Fruit fly (Drosophila melanogaster): ENCODE measurements around the gene eya.

The eya gene

DNA sequence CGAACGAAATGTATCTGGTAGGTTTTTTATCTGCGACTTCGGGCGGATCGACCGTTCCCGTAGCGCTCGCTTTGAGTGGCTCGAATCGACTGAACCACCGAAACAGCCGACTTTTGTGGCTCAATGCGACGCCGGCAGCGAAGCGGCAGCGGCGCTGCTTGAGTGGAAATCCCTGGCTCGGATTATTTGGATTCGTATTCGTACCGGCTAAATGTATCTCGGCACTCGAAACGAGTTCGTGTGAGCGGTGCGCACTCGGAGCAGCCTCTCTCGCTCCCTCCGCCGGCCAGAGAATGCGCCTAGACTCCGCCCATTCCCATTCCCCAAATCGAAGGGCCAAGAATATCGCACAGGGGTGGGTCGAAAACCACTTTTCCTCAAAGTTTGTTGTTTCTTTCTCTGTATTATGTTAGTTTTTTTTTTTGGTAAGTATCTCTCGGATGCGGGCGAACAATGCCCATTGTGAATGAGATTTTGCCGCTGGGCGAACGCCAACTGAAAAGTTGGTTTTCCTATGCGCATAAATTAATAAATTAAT lies 10.7 kb downstream of the eya start:
- TF ChIP-seq Clk (GFP tag; optimal IDR thresholded peaks at IDR 0.05) (no peak), kay (GFP tag; ENCODE audit: borderline replicate concordance) (no peak), tj (GFP tag; optimal IDR thresholded peaks at IDR 0.05) (peak; percentile 30), Crg-1 (GFP tag; optimal IDR thresholded peaks at IDR 0.05) (no peak)

DNA sequence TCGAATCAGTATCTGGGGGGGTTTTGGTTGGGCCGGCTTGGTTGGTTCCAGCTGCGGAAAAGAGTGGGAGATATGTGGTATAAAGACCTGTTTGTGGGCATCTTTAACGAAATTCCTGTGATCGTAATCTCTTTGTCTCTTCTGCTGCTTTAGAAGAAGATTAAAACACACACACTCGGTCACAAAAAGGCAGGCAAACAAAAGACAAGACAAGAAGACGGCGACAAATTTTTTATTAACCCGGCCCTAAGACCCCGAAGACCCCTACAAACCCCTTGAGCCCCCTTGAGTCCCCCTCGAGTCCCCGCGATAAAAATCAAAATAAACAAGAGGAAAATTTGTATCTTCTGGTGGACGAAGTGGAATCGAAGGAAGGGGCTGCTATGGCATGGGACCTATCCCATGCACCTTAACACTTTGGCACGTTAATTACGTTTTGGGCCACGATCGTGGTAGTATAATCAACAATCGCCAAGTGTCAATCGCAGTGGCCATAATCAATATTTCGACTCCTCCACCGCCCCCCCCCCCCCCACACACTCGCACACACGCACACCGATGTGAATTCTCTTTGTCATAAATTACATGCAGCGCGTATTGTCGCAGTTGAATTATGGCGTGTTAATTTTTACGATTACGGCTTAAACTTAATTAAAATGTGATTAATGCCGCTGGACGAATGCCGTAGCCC lies 12.5 kb downstream of the eya start:
- no peak for TF ChIP-seq CG5204 (GFP tag; optimal IDR thresholded peaks at IDR 0.05)
- TF ChIP-seq Crg-1 (GFP tag; optimal IDR thresholded peaks at IDR 0.05), result no peak
- TF ChIP-seq CG7045 (GFP tag; optimal IDR thresholded peaks at IDR 0.05), result no peak
- TF ChIP-seq CG1620 (GFP tag; optimal IDR thresholded peaks at IDR 0.05), result no peak

DNA sequence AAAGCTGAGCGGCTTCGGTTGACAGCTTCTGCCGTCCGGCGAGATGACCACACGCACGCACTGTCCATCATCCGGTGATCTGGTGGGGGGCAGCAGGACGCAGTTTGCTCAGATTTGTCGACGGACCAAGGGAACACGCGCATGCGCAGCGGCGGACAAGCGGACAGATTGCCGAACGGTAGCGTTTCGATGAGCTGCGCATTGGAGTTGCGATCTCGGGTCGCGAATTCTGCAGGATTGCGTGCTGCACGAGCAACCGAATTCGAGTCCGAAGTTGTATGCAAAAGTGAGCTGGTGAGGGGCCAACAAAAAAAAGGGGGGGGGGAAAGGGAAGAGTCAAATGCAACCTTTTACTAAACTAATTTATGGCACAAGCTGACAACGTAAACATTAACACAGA lies 13.1 kb downstream of the eya start:
- TF ChIP-seq CG7045 (GFP tag; optimal IDR thresholded peaks at IDR 0.05) (no peak), kay (GFP tag; ENCODE audit: borderline replicate concordance) (no peak), Mnt (GFP tag; optimal IDR thresholded peaks at IDR 0.05) (no peak), CG11617 (GFP tag; optimal IDR thresholded peaks at IDR 0.05) (no peak), tj (GFP tag; optimal IDR thresholded peaks at IDR 0.05) (no peak), CG5204 (GFP tag; optimal IDR thresholded peaks at IDR 0.05) (no peak), CG1620 (GFP tag; optimal IDR thresholded peaks at IDR 0.05) (no peak), CG7101 (tag; optimal IDR thresholded peaks at IDR 0.05) (no peak), CG14711 (tag; optimal IDR thresholded peaks at IDR 0.05) (no peak), cnc (optimal IDR thresholded peaks at IDR 0.05) (no peak), ovo (GFP tag; optimal IDR thresholded peaks at IDR 0.05) (no peak), CG33017 (tag; optimal IDR thresholded peaks at IDR 0.05) (no peak), Hr96 (GFP tag; optimal IDR thresholded peaks at IDR 0.05) (no peak), pad (GFP tag; optimal IDR thresholded peaks at IDR 0.05) (no peak), cic (GFP tag; optimal IDR thresholded peaks at IDR 0.05) (no peak)

- TF ChIP-seq cnc (optimal IDR thresholded peaks at IDR 0.05) (no peak), tj (GFP tag; optimal IDR thresholded peaks at IDR 0.05) (peak; percentile 97), cic (GFP tag; optimal IDR thresholded peaks at IDR 0.05) (no peak), kay (GFP tag; ENCODE audit: borderline replicate concordance) (no peak), ovo (GFP tag; optimal IDR thresholded peaks at IDR 0.05) (no peak)
These were observed 13.8 kb downstream of the eya start for dm6 chr2L:6532977-6533376.

dm6 chr2L:6531985-6532699 lies 14.6 kb downstream of the eya start:
- TF ChIP-seq CG5204 (GFP tag; optimal IDR thresholded peaks at IDR 0.05), result no peak
- no peak for TF ChIP-seq Mnt (GFP tag; optimal IDR thresholded peaks at IDR 0.05)
- no peak for TF ChIP-seq ovo (GFP tag; optimal IDR thresholded peaks at IDR 0.05)
- TF ChIP-seq Hr96 (GFP tag; optimal IDR thresholded peaks at IDR 0.05), result no peak
- no peak for TF ChIP-seq CG14711 (tag; optimal IDR thresholded peaks at IDR 0.05)
- TF ChIP-seq Clk (GFP tag; optimal IDR thresholded peaks at IDR 0.05), result no peak
- no peak for TF ChIP-seq cic (GFP tag; optimal IDR thresholded peaks at IDR 0.05)
- TF ChIP-seq cnc (optimal IDR thresholded peaks at IDR 0.05), result no peak
- no peak for TF ChIP-seq bab1 (GFP tag; optimal IDR thresholded peaks at IDR 0.05)
- TF ChIP-seq CG12768 (GFP tag; optimal IDR thresholded peaks at IDR 0.05), result no peak

DNA sequence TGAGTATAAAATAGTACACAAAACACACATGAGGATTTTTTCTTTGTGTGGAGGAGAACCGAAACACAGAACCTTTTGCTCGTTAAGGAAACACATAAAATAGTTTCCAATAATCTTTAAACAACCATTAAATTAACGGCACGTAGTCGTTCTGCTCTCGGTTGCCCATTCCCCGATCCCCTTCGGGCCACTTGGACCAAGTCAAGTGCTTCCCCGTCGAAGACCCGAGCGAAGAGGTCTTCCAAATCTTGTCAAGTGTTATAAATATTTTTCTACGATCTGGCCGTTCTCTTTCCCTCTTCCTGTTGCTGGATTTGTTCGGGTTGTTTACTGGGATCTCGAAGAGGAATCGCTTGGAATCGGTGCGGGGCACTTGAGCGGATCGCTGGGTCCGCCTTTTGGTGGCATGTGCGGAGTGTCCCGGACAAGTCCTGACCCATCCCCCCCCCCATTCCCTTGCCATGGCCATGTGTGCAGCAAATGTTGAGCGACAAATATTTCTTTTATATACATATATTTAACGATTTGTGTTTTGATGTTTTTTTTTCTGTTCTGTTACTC lies 15.7 kb downstream of the eya start:
- TF ChIP-seq CG1620 (GFP tag; optimal IDR thresholded peaks at IDR 0.05), result no peak
- TF ChIP-seq ovo (GFP tag; optimal IDR thresholded peaks at IDR 0.05), result no peak
- no peak for TF ChIP-seq CG7045 (GFP tag; optimal IDR thresholded peaks at IDR 0.05)
- no peak for TF ChIP-seq kay (GFP tag; ENCODE audit: borderline replicate concordance)
- no peak for TF ChIP-seq CG14711 (tag; optimal IDR thresholded peaks at IDR 0.05)
- TF ChIP-seq bab1 (GFP tag; optimal IDR thresholded peaks at IDR 0.05), result no peak

dm6 chr2L:6526996-6527395 lies 19.8 kb downstream of the eya start:
- TF ChIP-seq tj (GFP tag; optimal IDR thresholded peaks at IDR 0.05), result no peak
- no peak for TF ChIP-seq CG7101 (tag; optimal IDR thresholded peaks at IDR 0.05)
- TF ChIP-seq CG1620 (GFP tag; optimal IDR thresholded peaks at IDR 0.05), result peak; percentile 26
- TF ChIP-seq Mnt (GFP tag; optimal IDR thresholded peaks at IDR 0.05), result no peak
- no peak for TF ChIP-seq CG11617 (GFP tag; optimal IDR thresholded peaks at IDR 0.05)
- TF ChIP-seq bab1 (GFP tag; optimal IDR thresholded peaks at IDR 0.05), result peak; percentile 24
